Worm (Caenorhabditis elegans) whole organism, mixed stage, embryonic: Measurements from ENCODE around the gene enri-1.

Source experiments
- ces-1 ChIP-seq: fragments of 150-350 bp; optimal IDR thresholded peaks from 2 replicates; lab custom pipeline; 2014; ENCODE audit warnings: missing biosample characterization, missing genetic modification reagents, missing genetic modification characterization
- lsy-2 ChIP-seq: fragments of 150-350 bp; optimal IDR thresholded peaks from 2 replicates; lab custom pipeline; 2014; ENCODE audit warnings: missing biosample characterization, missing genetic modification characterization
- nhr-12 ChIP-seq: fragments of 150-350 bp; optimal IDR thresholded peaks from 2 replicates; lab custom pipeline; 2014; ENCODE audit warnings: missing biosample characterization, missing genetic modification characterization
- nhr-2 ChIP-seq: fragments of 150-350 bp; optimal IDR thresholded peaks from 2 replicates; lab custom pipeline; 2014; ENCODE audit warnings: missing biosample characterization, missing genetic modification characterization
- nhr-237 ChIP-seq: fragments of 150-350 bp; optimal IDR thresholded peaks from 2 replicates; lab custom pipeline; 2014; ENCODE audit warnings: missing biosample characterization, missing genetic modification characterization
- nhr-28 ChIP-seq: fragments of 150-350 bp; optimal IDR thresholded peaks from 2 replicates; lab custom pipeline; 2014; ENCODE audit warnings: missing biosample characterization, missing genetic modification characterization
- nhr-76 ChIP-seq: sonication (generic microtip); optimal IDR thresholded peaks from 2 replicates; lab custom pipeline; 2017; ENCODE audit warnings: missing biosample characterization, missing genetic modification characterization
- pha-4 ChIP-seq: fragments of 150-350 bp; optimal IDR thresholded peaks from 2 replicates; lab custom pipeline; 2018; ENCODE audit warnings: missing biosample characterization, missing genetic modification reagents, missing genetic modification characterization
- snpc-4 ChIP-seq: fragments of 150-350 bp; optimal IDR thresholded peaks from 2 replicates; lab custom pipeline; 2014; ENCODE audit warnings: missing biosample characterization, missing genetic modification characterization
- tbx-8 ChIP-seq: fragments of 200-800 bp; sonication (Bioruptor generic); optimal IDR thresholded peaks from 2 replicates; lab custom pipeline; 2018; ENCODE audit warnings: mild to moderate bottlenecking, missing genetic modification characterization, moderate library complexity, missing compliant biosample characterization
- unc-62 ChIP-seq: fragments of 150-350 bp; optimal IDR thresholded peaks from 2 replicates; lab custom pipeline; 2014; ENCODE audit warnings: missing biosample characterization, missing genetic modification reagents, missing genetic modification characterization
- ztf-11 ChIP-seq: fragments of 150-350 bp; optimal IDR thresholded peaks from 2 replicates; lab custom pipeline; 2014; ENCODE audit warnings: missing biosample characterization, missing genetic modification characterization

DNA sequence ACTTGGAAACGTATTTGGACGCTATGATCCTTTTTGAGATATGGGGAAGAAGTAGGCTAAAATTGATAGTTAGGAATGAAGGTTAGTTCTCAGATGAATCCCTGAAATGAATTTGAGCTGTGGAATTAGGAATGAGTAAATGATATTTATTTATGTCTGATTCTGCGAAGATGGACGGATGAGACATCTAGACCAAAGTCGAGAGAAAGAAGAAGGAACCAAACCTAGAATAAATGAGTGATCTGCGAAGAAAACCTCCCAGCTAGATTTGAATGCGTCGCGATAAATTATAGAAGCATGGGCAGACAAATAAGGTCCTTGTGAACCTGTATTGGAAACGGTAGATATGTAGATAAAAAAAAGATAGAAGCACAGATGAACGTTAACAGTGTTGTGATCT, 18.6 kb upstream of the enri-1 start, which contains the start of gene F43C11.16:
- TF ChIP-seq nhr-12 (tag; lab: Kevin White, UChicago): no peak
- TF ChIP-seq ztf-11 (tag; lab: Kevin White, UChicago): no peak
- TF ChIP-seq snpc-4 (tag; lab: Kevin White, UChicago): no peak
- no peak for TF ChIP-seq nhr-237 (tag; lab: Kevin White, UChicago)
- no peak for TF ChIP-seq unc-62 (GFP tag; lab: Kevin White, UChicago)
- no peak for TF ChIP-seq nhr-76 (tag; lab: Kevin White, UChicago)
- TF ChIP-seq lsy-2 (tag; lab: Kevin White, UChicago): no peak
- no peak for TF ChIP-seq pha-4
- TF ChIP-seq tbx-8 (GFP tag; lab: Kevin White, UChicago): no peak
- no peak for TF ChIP-seq ces-1 (GFP tag; lab: Kevin White, UChicago)
- TF ChIP-seq nhr-28 (tag; lab: Kevin White, UChicago): no peak
- TF ChIP-seq nhr-2 (tag; lab: Kevin White, UChicago): no peak
